Fruit fly (Drosophila melanogaster) whole organism: ENCODE results near the gene drn.

Experiments
- CG8478 ChIP-seq: fragments of >200 bp; optimal IDR thresholded peaks from 2 replicates; lab custom pipeline; 2018; ENCODE audit warnings: inconsistent platforms
- pan ChIP-seq: fragments of >200 bp; optimal IDR thresholded peaks from 2 replicates; lab custom pipeline; 2017
- psq ChIP-seq: fragments of >200 bp; optimal IDR thresholded peaks from 2 replicates; lab custom pipeline; 2017

DNA sequence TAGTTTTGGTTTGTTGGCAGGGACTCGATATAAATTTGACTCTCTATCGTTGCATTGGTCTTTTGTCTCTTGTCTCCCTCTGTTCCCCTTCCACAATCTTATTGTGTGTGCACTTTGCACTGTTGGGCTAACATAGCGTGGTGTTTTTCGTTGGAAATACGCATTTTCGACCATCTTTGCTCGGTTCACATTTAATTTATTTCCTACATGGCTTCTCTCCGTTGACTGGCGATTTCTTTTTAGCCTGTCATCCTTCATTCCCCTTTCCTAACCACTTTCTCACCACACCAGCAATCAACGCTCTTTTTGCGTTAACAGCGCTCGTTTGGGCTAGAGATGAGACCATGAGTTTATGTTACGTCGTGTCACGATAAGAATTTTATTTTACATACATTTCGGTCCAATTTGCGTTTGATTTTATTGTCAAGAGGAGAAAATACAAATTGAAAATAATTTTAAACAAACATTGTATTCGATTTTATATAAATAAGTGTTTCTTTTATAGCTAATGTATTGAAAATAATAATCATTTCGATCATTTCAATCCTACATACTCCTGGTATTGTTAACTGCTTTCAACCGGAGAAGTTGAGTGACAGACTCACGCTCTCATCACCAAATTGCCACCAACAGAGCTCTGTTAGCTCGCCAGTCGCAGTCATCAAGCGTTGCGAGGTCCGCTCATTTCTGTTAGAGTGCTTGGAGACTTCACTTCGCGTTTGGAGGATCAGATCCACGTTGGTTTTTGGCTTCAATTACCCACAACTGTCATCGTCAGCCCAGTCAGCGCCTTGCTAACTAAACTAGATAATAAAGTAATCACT lies 1.4 kb downstream of the drn start:
- TF ChIP-seq pan (no peak), CG8478 (no peak), psq (lab: Kevin White, UChicago) (no peak)
